ENCODE assay signal across 2 fruit fly cellular contexts in the genomic region with DNA sequence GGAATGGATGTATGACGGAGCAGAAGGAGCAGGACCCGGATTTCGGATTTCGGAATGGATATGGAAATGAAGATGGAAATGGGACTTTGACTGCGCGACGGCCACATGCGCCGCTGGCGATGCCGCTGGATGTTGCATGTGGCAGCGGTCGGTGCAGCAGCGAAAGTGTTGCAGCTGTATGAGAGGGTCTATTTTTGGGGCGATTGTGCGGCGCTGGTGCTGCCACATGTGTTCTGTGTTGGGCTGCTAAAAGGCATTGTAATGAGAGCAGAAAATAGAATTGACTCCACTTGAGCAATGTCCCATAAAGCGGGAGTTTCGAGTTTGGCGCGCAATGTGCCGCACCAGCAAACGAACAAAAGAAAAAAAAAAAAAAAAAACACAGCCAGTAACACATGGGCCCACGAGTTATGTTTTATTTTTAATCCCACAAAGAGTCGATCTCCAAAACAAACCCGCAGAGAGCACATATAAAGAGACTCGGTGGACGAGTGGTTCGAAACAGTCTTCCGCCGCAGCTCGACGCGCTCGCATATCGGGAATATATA.
TF ChIP-seq lines count a peak whose summit lies in the region.

A gene (plus strand): TSS at position 498 of the 548 bp plus-strand sequence.

- no peak for TF ChIP-seq CTCF in whole organism, embryonic (GFP tag; optimal IDR thresholded peaks at IDR 0.05; lab: Kevin White, UChicago)

TF ChIP-seq in whole organism, embryonic, 481 proteins besides CTCF, POLR2A, EP300 and RAD21:
- TF ChIP-seq twi (tag; optimal IDR thresholded peaks at IDR 0.05; lab: Kevin White, UChicago) (peak; percentile 98), vnd (GFP tag; IDR thresholded peaks at IDR 0.05; lab: Robert Waterston, UW; ENCODE audit: partially characterized antibody) (no peak), Ptx1 (GFP tag; IDR thresholded peaks at IDR 0.05; lab: Robert Waterston, UW) (no peak), CG2199 (GFP tag; IDR thresholded peaks at IDR 0.05; lab: Robert Waterston, UW) (peak; percentile 87; the same call in 2 of the 3 replicates), z (GFP tag; IDR thresholded peaks at IDR 0.05; lab: Robert Waterston, UW) (0 out of 3 replicates have a peak, but pooled peaks have one; percentile 43), CG32772 (GFP tag; IDR thresholded peaks at IDR 0.05; lab: Robert Waterston, UW) (peak; percentile 43; the same call in 1 of the 2 replicates)

TF ChIP-seq in whole organism, prepupa, 60 proteins besides CTCF, POLR2A, EP300 and RAD21:
- no peak for TF ChIP-seq Hr4 (GFP tag; optimal IDR thresholded peaks at IDR 0.05; lab: Kevin White, UChicago)
- peak; percentile 14 for TF ChIP-seq net (GFP tag; optimal IDR thresholded peaks at IDR 0.05; lab: Kevin White, UChicago)
- peak; percentile 29 for TF ChIP-seq svp (GFP tag; lab: Kevin White, UChicago)
- TF ChIP-seq CG31627 (GFP tag; optimal IDR thresholded peaks at IDR 0.05; lab: Kevin White, UChicago) = no peak
